Worm (Caenorhabditis elegans): Measurements from ENCODE around the gene C34D10.1.

The C34D10.1 gene

ce11 chrX:8036219-8036883 lies 7.1 kb downstream of the C34D10.1 start (continued):
- TF ChIP-seq mep-1 (tag; optimal IDR thresholded peaks at IDR 0.05) (peak; percentile 100), lin-15B (tag; optimal IDR thresholded peaks at IDR 0.05) (peak; percentile 22), aly-2 (tag; optimal IDR thresholded peaks at IDR 0.05) (no peak), daf-19 (GFP tag; conservative IDR thresholded peaks at IDR 0.05) (peak; percentile 97), pha-4 (GFP tag; IDR thresholded peaks at IDR 0.05) (peak; percentile 94), pha-4 (tag; optimal IDR thresholded peaks at IDR 0.05) (peak; percentile 81), nhr-237 (tag; optimal IDR thresholded peaks at IDR 0.05) (peak; percentile 86), nhr-28 (tag; optimal IDR thresholded peaks at IDR 0.05) (peak; percentile 88), zip-2 (tag; optimal IDR thresholded peaks at IDR 0.05) (peak; percentile 97), zag-1 (tag; optimal IDR thresholded peaks at IDR 0.05) (peak; percentile 96), ceh-20 (GFP tag; IDR thresholded peaks at IDR 0.05) (peak; percentile 95), dmd-6 (GFP tag; IDR thresholded peaks at IDR 0.05) (peak; percentile 96), hlh-11 (tag; optimal IDR thresholded peaks at IDR 0.05) (peak; percentile 98), set-16 (GFP tag; IDR thresholded peaks at IDR 0.05) (peak; percentile 24; the same call in 1 of the 2 replicates), madf-9 (GFP tag; conservative IDR thresholded peaks at IDR 0.05) (peak; percentile 98), fkh-10 (GFP tag; optimal IDR thresholded peaks at IDR 0.05) (peak; percentile 97), zfp-3 (GFP tag; conservative IDR thresholded peaks at IDR 0.05) (peak; percentile 94), nhr-102 (tag; optimal IDR thresholded peaks at IDR 0.05) (peak; percentile 99), zip-11 (GFP tag; IDR thresholded peaks at IDR 0.05) (peak; percentile 43; the same call in 1 of the 2 replicates), ama-1 (optimal IDR thresholded peaks at IDR 0.05) (no peak), hif-1 (tag; optimal IDR thresholded peaks at IDR 0.05) (peak; percentile 73 to 92), snpc-4 (tag; optimal IDR thresholded peaks at IDR 0.05) (no peak), snpc-1.2 (GFP tag; IDR thresholded peaks at IDR 0.05) (peak; percentile 83), lin-29 (GFP tag; IDR thresholded peaks at IDR 0.05) (peak; percentile 92), lin-1 (GFP tag; IDR thresholded peaks at IDR 0.05) (peak; percentile 90), nhr-77 (tag; optimal IDR thresholded peaks at IDR 0.05) (peak; percentile 100), fos-1 (tag; optimal IDR thresholded peaks at IDR 0.05) (peak; percentile 93), ceh-32 (tag; optimal IDR thresholded peaks at IDR 0.05; ENCODE audit: poor library complexity) (peak; percentile 90), egl-27 (tag; optimal IDR thresholded peaks at IDR 0.05) (peak; percentile 84), ceh-82 (tag; optimal IDR thresholded peaks at IDR 0.05) (peak; percentile 98), Y5F2A.4 (GFP tag; optimal IDR thresholded peaks at IDR 0.05) (peak; percentile 91), php-3 (GFP tag; IDR thresholded peaks at IDR 0.05) (peak; percentile 98), daf-8 (GFP tag; IDR thresholded peaks at IDR 0.05) (peak; percentile 86; the same call in 1 of the 2 replicates), F37D6.2 (tag; optimal IDR thresholded peaks at IDR 0.05) (peak; percentile 99), unc-62 (GFP tag; optimal IDR thresholded peaks at IDR 0.05 in 1 of 2) (peak; percentile 84 to 99), unc-62 (tag; optimal IDR thresholded peaks at IDR 0.05) (peak; percentile 84), dve-1 (tag; optimal IDR thresholded peaks at IDR 0.05; ENCODE audit: insufficient read depth) (peak; percentile 100), jun-1 (tag; optimal IDR thresholded peaks at IDR 0.05) (peak; percentile 98), dmd-8 (GFP tag; IDR thresholded peaks at IDR 0.05) (peak; percentile 90), skn-1 (tag; optimal IDR thresholded peaks at IDR 0.05) (no peak), daf-12 (tag; optimal IDR thresholded peaks at IDR 0.05) (peak; percentile 17), ztf-7 (tag; optimal IDR thresholded peaks at IDR 0.05) (peak; percentile 94), duxl-1 (tag; optimal IDR thresholded peaks at IDR 0.05; ENCODE audit: poor library complexity) (peak; percentile 98), lir-3 (tag; optimal IDR thresholded peaks at IDR 0.05) (peak; percentile 93), arid-1 (GFP tag; conservative IDR thresholded peaks at IDR 0.05) (peak; percentile 87), egl-43 (GFP tag; IDR thresholded peaks at IDR 0.05) (peak; percentile 90), hmg-1.1 (GFP tag; IDR thresholded peaks at IDR 0.05) (peak; percentile 99), mxl-2 (GFP tag; conservative IDR thresholded peaks at IDR 0.05) (peak; percentile 90), ceh-44 (GFP tag; IDR thresholded peaks at IDR 0.05) (peak; percentile 61), Y48G9A.11 (GFP tag; IDR thresholded peaks at IDR 0.05) (peak; percentile 73), mdl-1 (tag; optimal IDR thresholded peaks at IDR 0.05) (peak; percentile 89 to 93)
